Worm (Caenorhabditis elegans) whole organism, midembryonic: ENCODE results near the gene odr-3.

Experiments
- T22C8.4 ChIP-seq: fragments of 200-800 bp; sonication (Bioruptor generic); IDR thresholded peaks from 2 replicates; pipeline ENCODE4 v1.3.6; 2022; ENCODE audit warnings: missing genetic modification characterization, missing compliant biosample characterization
- cog-1 ChIP-seq: sonication (generic microtip); optimal IDR thresholded peaks from 2 replicates; lab custom pipeline; 2016; ENCODE audit warnings: missing genetic modification characterization, missing compliant biosample characterization
- flt-1 ChIP-seq: fragments of 200-800 bp; sonication (Bioruptor generic); IDR thresholded peaks from 2 replicates; pipeline ENCODE4 v1.3.6; 2022; ENCODE audit warnings: missing genetic modification characterization, missing compliant biosample characterization
- klf-2 ChIP-seq: fragments of 200-800 bp; sonication (Bioruptor generic); conservative IDR thresholded peaks from 2 replicates; pipeline ENCODE4 v1.3.6; 2022; ENCODE audit warnings: missing genetic modification reagents, missing genetic modification characterization, missing compliant biosample characterization
- med-1 ChIP-seq: sonication (generic microtip); optimal IDR thresholded peaks from 2 replicates; lab custom pipeline; 2017; ENCODE audit warnings: missing genetic modification characterization, mild to moderate bottlenecking, missing compliant biosample characterization, antibody characterized with exemption, missing genetic modification reagents; ENCODE audit not compliant: insufficient read depth
- ref-1 ChIP-seq: fragments of 200-800 bp; sonication (Bioruptor generic); conservative IDR thresholded peaks from 2 replicates; pipeline ENCODE4 v1.3.6; 2022; ENCODE audit warnings: missing genetic modification reagents, missing genetic modification characterization, missing compliant biosample characterization
- tab-1 ChIP-seq: fragments of 200-800 bp; sonication (Bioruptor generic); IDR thresholded peaks from 2 replicates; pipeline ENCODE4 v1.3.6; 2022; ENCODE audit warnings: missing genetic modification characterization, missing compliant biosample characterization
- ztf-23 ChIP-seq: fragments of 200-800 bp; sonication (Bioruptor generic); IDR thresholded peaks from 2 replicates; pipeline ENCODE4 v1.3.6; 2022; ENCODE audit warnings: missing genetic modification reagents, missing genetic modification characterization, missing compliant biosample characterization
- ztf-29 ChIP-seq: fragments of 200-800 bp; sonication (Bioruptor generic); IDR thresholded peaks from 2 replicates; pipeline ENCODE4 v1.3.6; 2022; ENCODE audit warnings: missing genetic modification reagents, missing genetic modification characterization, missing compliant biosample characterization

The odr-3 gene

DNA sequence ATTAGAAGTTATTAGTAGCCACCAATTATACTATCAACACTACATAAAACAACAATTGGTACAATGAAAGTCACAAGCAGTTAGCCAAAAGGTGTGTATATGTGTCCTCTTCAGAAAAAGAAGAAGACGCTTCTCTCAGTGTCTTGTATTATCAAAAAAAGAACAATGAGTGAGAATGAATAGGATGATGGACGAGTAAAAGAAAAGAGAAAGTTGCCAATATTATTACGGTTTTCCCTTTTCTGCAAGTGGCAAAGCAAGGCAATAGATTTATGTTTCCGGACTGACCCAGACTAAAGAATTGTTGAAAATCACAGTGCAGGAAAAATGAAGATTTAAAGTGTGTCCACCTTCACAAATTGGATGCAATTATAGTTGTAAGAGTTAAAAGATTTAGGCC is 31.0 kb upstream of the odr-3 start:
- no peak for TF ChIP-seq tab-1 (GFP tag; lab: Robert Waterston, UW)
- TF ChIP-seq T22C8.4 (GFP tag; lab: Robert Waterston, UW), result no peak

DNA sequence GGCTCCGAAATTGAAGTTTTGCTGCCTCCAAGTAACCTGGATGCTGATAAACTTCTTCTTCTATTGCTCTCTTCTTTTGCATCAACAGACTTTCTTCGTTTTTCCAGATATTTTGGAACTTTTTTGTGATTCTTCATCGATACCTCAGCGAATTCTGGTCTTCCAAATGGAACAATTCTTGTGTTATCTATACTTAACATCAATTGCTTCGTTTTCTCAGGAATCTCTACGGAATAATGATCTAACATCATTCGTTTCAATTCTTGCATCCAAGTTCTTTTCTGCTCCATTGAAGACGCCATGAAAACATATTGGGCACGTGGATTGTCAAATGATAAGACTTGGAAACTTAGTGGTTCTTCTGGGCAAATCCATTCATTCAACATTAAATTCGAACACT is 26.6 kb upstream of the odr-3 start, which contains the start of gene F32F2.4:
TSS of gene F32F2.4 (plus strand) at position 301 of the 400 bp plus-strand sequence.
- TF ChIP-seq flt-1 (no peak), ztf-29 (no peak), cog-1 (no peak), med-1 (GFP tag; lab: Kevin White, UChicago) (no peak), tab-1 (GFP tag; lab: Robert Waterston, UW) (no peak), klf-2 (GFP tag; lab: Robert Waterston, UW) (no peak), ztf-23 (GFP tag; lab: Robert Waterston, UW) (no peak), ref-1 (GFP tag; lab: Robert Waterston, UW) (no peak), T22C8.4 (GFP tag; lab: Robert Waterston, UW) (no peak)

DNA sequence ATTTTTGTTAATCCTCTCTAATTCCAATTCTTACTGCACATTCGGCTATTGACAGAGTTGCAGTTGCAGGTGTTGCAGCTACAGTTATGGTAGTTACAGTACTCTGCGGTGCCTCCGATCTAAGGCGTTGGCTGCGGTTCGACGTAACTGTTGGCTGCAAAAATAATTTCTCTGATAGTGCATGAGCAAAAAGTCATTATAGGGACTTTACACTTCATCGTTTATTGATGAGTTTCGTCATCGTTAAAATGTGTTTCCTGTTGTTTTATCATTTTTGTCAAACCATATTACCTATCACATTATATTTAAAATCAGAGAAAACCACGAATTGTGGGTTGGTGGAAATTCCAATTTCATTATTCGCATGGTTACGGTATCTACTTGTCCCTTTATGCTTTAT is 25.3 kb upstream of the odr-3 start:
- TF ChIP-seq ref-1 (GFP tag; lab: Robert Waterston, UW) (no peak), T22C8.4 (GFP tag; lab: Robert Waterston, UW) (no peak), cog-1 (no peak), klf-2 (GFP tag; lab: Robert Waterston, UW) (no peak), tab-1 (GFP tag; lab: Robert Waterston, UW) (no peak), ztf-29 (no peak), ztf-23 (GFP tag; lab: Robert Waterston, UW) (no peak), flt-1 (no peak)

DNA sequence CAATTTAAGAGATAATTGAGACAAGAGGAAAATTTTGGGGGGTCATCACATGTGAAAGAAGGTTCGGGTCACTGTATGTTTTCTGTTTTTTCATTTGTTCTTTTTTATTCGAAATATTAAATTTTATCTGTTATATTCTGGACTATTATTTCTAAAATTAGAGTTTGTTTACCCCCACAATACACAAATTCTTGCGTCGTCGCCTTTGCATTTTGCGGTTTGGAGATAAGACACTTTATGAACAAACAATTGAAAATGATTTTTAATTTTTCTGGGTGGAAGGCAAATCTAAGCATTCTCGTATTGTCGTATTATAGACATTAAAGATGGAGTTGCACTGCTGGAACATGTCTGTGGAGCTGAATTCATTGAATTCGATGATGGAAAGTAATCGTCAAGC is 24.0 kb upstream of the odr-3 start:
- no peak for TF ChIP-seq ztf-23 (GFP tag; lab: Robert Waterston, UW)
- no peak for TF ChIP-seq med-1 (GFP tag; lab: Kevin White, UChicago)

DNA sequence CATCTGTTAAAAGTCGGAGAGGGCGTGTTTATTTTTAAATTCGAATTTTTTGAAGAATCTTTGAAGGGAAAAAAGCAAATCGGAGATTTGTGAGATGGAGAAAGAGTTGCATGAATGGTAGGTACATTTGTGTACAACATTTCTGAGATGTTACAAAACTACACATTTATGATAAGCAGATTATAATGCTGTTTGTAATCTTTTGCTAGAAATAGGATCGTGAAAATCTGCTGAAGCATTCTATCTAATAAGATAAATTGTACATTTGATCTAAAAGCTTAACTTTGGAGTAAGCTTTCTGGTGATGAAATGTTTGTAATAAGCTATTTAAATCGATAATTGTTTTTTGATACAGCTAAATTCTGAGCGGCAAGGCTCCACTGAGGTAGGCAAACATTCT is 22.9 kb upstream of the odr-3 start:
- TF ChIP-seq klf-2 (GFP tag; lab: Robert Waterston, UW) (no peak), cog-1 (no peak), ref-1 (GFP tag; lab: Robert Waterston, UW) (no peak), ztf-29 (no peak), T22C8.4 (GFP tag; lab: Robert Waterston, UW) (no peak), tab-1 (GFP tag; lab: Robert Waterston, UW) (no peak), med-1 (GFP tag; lab: Kevin White, UChicago) (no peak), ztf-23 (GFP tag; lab: Robert Waterston, UW) (no peak), flt-1 (no peak)

DNA sequence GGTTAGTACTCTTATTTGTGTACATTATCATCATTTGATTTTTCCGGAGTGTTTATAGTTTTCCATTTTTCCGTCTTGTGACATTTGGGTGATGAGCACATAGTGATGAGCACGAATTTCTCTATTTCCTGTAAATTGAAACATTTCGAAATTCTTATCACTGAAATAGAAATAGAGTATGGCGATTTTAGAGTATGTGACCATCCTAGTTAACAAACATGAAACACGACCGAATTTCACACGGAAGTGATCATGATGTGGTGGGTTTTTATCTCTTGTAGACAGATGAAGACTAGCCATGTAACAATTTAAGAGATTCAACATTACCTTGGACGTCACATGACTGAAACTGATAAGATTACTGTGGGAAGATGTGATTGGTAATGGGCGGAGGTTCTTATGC is 19.9 kb upstream of the odr-3 start:
- TF ChIP-seq med-1 (GFP tag; lab: Kevin White, UChicago) (no peak), ref-1 (GFP tag; lab: Robert Waterston, UW) (no peak), klf-2 (GFP tag; lab: Robert Waterston, UW) (no peak), tab-1 (GFP tag; lab: Robert Waterston, UW) (no peak), ztf-29 (no peak), ztf-23 (GFP tag; lab: Robert Waterston, UW) (no peak), cog-1 (no peak), flt-1 (no peak), T22C8.4 (GFP tag; lab: Robert Waterston, UW) (no peak)

DNA sequence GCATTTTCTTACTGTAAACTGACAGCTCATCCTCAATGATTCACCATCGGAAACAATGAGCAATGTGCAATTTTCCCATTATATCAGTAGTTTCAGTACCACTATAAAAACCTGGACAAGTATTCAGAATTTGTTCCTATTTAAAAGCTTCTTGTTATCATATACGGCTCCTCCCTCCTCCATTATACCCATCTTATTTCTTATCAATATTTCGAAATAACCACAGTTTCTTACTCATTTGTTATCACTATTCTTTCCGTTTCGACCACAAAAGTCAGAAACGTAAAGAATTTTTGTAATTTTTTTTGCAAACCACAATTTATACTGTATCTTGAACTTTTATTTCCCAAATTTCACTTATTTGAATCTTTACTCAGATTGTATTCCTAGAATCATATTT is 18.7 kb upstream of the odr-3 start:
- TF ChIP-seq med-1 (GFP tag; lab: Kevin White, UChicago) (no peak), klf-2 (GFP tag; lab: Robert Waterston, UW) (no peak), ztf-23 (GFP tag; lab: Robert Waterston, UW) (no peak), tab-1 (GFP tag; lab: Robert Waterston, UW) (no peak), flt-1 (no peak), ref-1 (GFP tag; lab: Robert Waterston, UW) (no peak), T22C8.4 (GFP tag; lab: Robert Waterston, UW) (no peak), ztf-29 (no peak), cog-1 (no peak)

DNA sequence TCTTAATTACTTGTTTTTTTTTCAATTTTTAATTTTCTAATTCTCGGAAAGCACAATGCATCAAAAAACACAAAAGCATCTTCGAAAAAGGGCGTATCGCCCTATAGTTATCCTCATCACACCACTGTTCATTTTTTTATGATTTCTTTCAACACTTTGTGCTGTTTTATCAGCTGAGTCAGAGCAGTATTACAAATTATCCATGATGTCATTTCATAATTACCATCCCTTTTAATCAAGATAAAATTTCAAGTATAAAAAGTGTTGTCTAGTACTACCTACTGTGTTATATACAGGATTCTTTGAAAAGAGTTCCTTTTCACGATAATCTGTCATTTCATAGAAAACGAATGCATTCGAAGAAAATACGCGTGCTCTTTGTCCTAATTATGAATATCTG is 17.3 kb upstream of the odr-3 start:
- TF ChIP-seq ztf-23 (GFP tag; lab: Robert Waterston, UW) (no peak), klf-2 (GFP tag; lab: Robert Waterston, UW) (no peak), med-1 (GFP tag; lab: Kevin White, UChicago) (no peak), flt-1 (no peak), cog-1 (no peak), ref-1 (GFP tag; lab: Robert Waterston, UW) (no peak), T22C8.4 (GFP tag; lab: Robert Waterston, UW) (no peak), tab-1 (GFP tag; lab: Robert Waterston, UW) (no peak), ztf-29 (no peak)

DNA sequence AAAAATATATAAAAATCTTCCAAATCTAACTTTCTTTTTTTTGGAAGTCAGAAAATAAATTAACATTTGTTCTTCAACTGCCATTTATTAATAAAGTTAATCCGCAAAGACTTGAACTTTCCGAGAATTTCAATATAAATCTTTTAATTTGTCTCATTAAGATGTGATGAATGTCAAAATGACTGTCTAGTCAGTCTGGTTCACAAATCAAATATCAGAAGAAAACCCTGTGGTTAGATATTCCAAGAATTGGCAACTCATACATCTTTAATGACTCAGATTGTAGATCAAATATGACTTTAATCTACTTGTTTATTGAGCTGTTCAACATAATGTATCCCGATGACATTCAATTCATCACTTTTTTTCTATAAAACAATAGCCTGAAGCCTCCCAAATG is 16.3 kb upstream of the odr-3 start:
- TF ChIP-seq flt-1 (no peak), tab-1 (GFP tag; lab: Robert Waterston, UW) (no peak), cog-1 (no peak), med-1 (GFP tag; lab: Kevin White, UChicago) (no peak), ztf-29 (no peak), T22C8.4 (GFP tag; lab: Robert Waterston, UW) (no peak), klf-2 (GFP tag; lab: Robert Waterston, UW) (no peak), ref-1 (GFP tag; lab: Robert Waterston, UW) (no peak), ztf-23 (GFP tag; lab: Robert Waterston, UW) (no peak)

DNA sequence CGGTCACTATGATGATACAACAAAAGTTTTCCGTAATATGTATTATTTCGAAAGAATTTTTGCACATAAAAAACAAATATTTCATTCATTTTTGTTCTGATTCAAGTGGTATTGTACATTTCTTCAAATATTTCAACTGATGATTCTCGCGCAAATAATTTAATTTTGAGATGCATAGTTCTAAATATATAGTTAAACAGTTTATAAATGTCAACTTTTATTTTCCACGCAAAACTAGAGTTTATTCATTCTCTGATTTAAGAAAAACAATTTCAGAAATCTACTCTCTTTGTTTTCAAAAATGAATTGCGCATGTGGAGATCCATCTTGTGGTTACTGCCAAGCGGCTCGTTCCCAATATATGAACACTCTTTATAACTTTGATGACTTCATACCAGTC is 14.9 kb upstream of the odr-3 start, which contains the start of gene zip-5:
TSS of gene zip-5 (plus strand) at position 301 of the 400 bp plus-strand sequence.
- no peak for TF ChIP-seq tab-1 (GFP tag; lab: Robert Waterston, UW)
- TF ChIP-seq cog-1, result no peak
- no peak for TF ChIP-seq flt-1
- no peak for TF ChIP-seq ztf-23 (GFP tag; lab: Robert Waterston, UW)
- TF ChIP-seq ref-1 (GFP tag; lab: Robert Waterston, UW), result no peak
- TF ChIP-seq T22C8.4 (GFP tag; lab: Robert Waterston, UW), result no peak
- no peak for TF ChIP-seq med-1 (GFP tag; lab: Kevin White, UChicago)
- no peak for TF ChIP-seq ztf-29
- no peak for TF ChIP-seq klf-2 (GFP tag; lab: Robert Waterston, UW)
